Worm (Caenorhabditis elegans): ENCODE data around the gene ubxn-4.

Gene ubxn-4

ce11 chrIII:8410747-8411146 is 5.4 kb upstream of the ubxn-4 start:
- TF ChIP-seq C04F5.9 (tag; optimal IDR thresholded peaks at IDR 0.05) (no peak), nhr-20 (tag; optimal IDR thresholded peaks at IDR 0.05) (no peak), ztf-11 (tag; optimal IDR thresholded peaks at IDR 0.05) (no peak), nhr-76 (tag; optimal IDR thresholded peaks at IDR 0.05) (no peak), fkh-10 (GFP tag; optimal IDR thresholded peaks at IDR 0.05) (no peak), aha-1 (tag; optimal IDR thresholded peaks at IDR 0.05) (no peak), nhr-71 (tag; optimal IDR thresholded peaks at IDR 0.05) (no peak), hlh-4 (tag; optimal IDR thresholded peaks at IDR 0.05) (no peak), ceh-90 (tag; optimal IDR thresholded peaks at IDR 0.05) (no peak), jun-1 (tag; optimal IDR thresholded peaks at IDR 0.05) (no peak), egl-13 (tag; optimal IDR thresholded peaks at IDR 0.05) (no peak), hlh-17 (GFP tag; optimal IDR thresholded peaks at IDR 0.05; ENCODE audit: borderline replicate concordance) (no peak), mep-1 (tag; optimal IDR thresholded peaks at IDR 0.05) (no peak), alr-1 (tag; optimal IDR thresholded peaks at IDR 0.05; ENCODE audit: borderline replicate concordance) (no peak), sptf-1 (tag; optimal IDR thresholded peaks at IDR 0.05) (no peak), fkh-8 (tag; optimal IDR thresholded peaks at IDR 0.05) (no peak), pqm-1 (tag; optimal IDR thresholded peaks at IDR 0.05) (no peak)

- TF ChIP-seq dpl-1 (GFP tag; optimal IDR thresholded peaks at IDR 0.05) = no peak
- no peak for TF ChIP-seq egl-27 (tag; optimal IDR thresholded peaks at IDR 0.05)
- no peak for TF ChIP-seq rnt-1 (tag; optimal IDR thresholded peaks at IDR 0.05)
- no peak for TF ChIP-seq vab-15 (tag; optimal IDR thresholded peaks at IDR 0.05)
- no peak for TF ChIP-seq xbp-1 (tag; optimal IDR thresholded peaks at IDR 0.05)
- no peak for TF ChIP-seq fos-1 (tag; optimal IDR thresholded peaks at IDR 0.05)
- TF ChIP-seq nhr-20 (tag; optimal IDR thresholded peaks at IDR 0.05) = no peak
- TF ChIP-seq unc-130 (tag; optimal IDR thresholded peaks at IDR 0.05) = no peak
- TF ChIP-seq ets-5 (GFP tag; IDR thresholded peaks at IDR 0.05) = no peak
- TF ChIP-seq unc-98 (GFP tag; IDR thresholded peaks at IDR 0.05) = no peak
- no peak for TF ChIP-seq ces-1 (GFP tag; optimal IDR thresholded peaks at IDR 0.05)
- TF ChIP-seq egl-13 (tag; optimal IDR thresholded peaks at IDR 0.05) = no peak
- TF ChIP-seq ceh-8 (GFP tag; optimal IDR thresholded peaks at IDR 0.05) = no peak
- TF ChIP-seq efl-3 (GFP tag; optimal IDR thresholded peaks at IDR 0.05) = no peak
- no peak for TF ChIP-seq pax-3 (tag; optimal IDR thresholded peaks at IDR 0.05)
- no peak for TF ChIP-seq snu-23 (GFP tag; optimal IDR thresholded peaks at IDR 0.05)
- no peak for TF ChIP-seq irx-1 (tag; optimal IDR thresholded peaks at IDR 0.05)
Observed at ce11 chrIII:8409166-8409565, 3.8 kb upstream of the ubxn-4 start, which contains the start of gene ZK353.9. Gene ZK353.9 (plus strand): TSS chrIII:8409496.

ce11 chrIII:8403507-8403906 is 1.9 kb downstream of the ubxn-4 start, which contains the start of gene cutc-1:
Gene cutc-1 (minus strand): TSS chrIII:8403607.
- TF ChIP-seq efl-3 (GFP tag; optimal IDR thresholded peaks at IDR 0.05) (no peak), nhr-237 (tag; optimal IDR thresholded peaks at IDR 0.05) (no peak), ztf-4 (tag; optimal IDR thresholded peaks at IDR 0.05) (no peak), zag-1 (tag; optimal IDR thresholded peaks at IDR 0.05) (no peak), mdl-1 (tag; optimal IDR thresholded peaks at IDR 0.05) (no peak), ceh-63 (GFP tag; optimal IDR thresholded peaks at IDR 0.05) (no peak), lin-39 (tag; optimal IDR thresholded peaks at IDR 0.05) (no peak), unc-30 (tag; optimal IDR thresholded peaks at IDR 0.05) (no peak), snu-23 (GFP tag; optimal IDR thresholded peaks at IDR 0.05) (no peak), lin-14 (GFP tag; optimal IDR thresholded peaks at IDR 0.05) (no peak), ama-1 (optimal IDR thresholded peaks at IDR 0.05) (no peak), F16B12.6 (tag; optimal IDR thresholded peaks at IDR 0.05) (no peak), dsc-1 (tag; optimal IDR thresholded peaks at IDR 0.05) (no peak), blmp-1 (tag; optimal IDR thresholded peaks at IDR 0.05) (no peak), egl-13 (tag; optimal IDR thresholded peaks at IDR 0.05) (no peak), nhr-28 (tag; optimal IDR thresholded peaks at IDR 0.05) (no peak)
